Fruit fly (Drosophila melanogaster): ENCODE data around the gene Flad2.

The Flad2 gene

dm6 chr2L:13368940-13369339 lies 43.4 kb upstream of the Flad2 start, which contains the start of gene CG31855 (continued):
- TF ChIP-seq Asciz (GFP tag; optimal IDR thresholded peaks at IDR 0.05), result peak; percentile 71
- TF ChIP-seq CG11247 (GFP tag; IDR thresholded peaks at IDR 0.05), result peak; percentile 85
- no peak for TF ChIP-seq hkb (optimal IDR thresholded peaks at IDR 0.05)
- TF ChIP-seq hkb (GFP tag; IDR thresholded peaks at IDR 0.05), result peak; percentile 79
- TF ChIP-seq nerfin-1 (tag; optimal IDR thresholded peaks at IDR 0.05), result peak; percentile 63
- peak; percentile 70 for TF ChIP-seq CG11695 (GFP tag; IDR thresholded peaks at IDR 0.05)
- peak; percentile 86 for TF ChIP-seq CG4424 (GFP tag; optimal IDR thresholded peaks at IDR 0.05)
- TF ChIP-seq Max (GFP tag; optimal IDR thresholded peaks at IDR 0.05), result peak; percentile 81
- TF ChIP-seq pb (GFP tag; optimal IDR thresholded peaks at IDR 0.05), result no peak
- peak; percentile 63 for TF ChIP-seq CG6689 (GFP tag; IDR thresholded peaks at IDR 0.05)
- peak; percentile 22 for TF ChIP-seq wek (GFP tag; optimal IDR thresholded peaks at IDR 0.05)
- TF ChIP-seq CG11085 (GFP tag; IDR thresholded peaks at IDR 0.05), result peak; percentile 82
- peak; percentile 65; the same call in 1 of the 3 replicates for TF ChIP-seq CG11093 (GFP tag; IDR thresholded peaks at IDR 0.05)
- peak; percentile 80 for TF ChIP-seq Hsf (GFP tag; optimal IDR thresholded peaks at IDR 0.05)
- TF ChIP-seq sima (GFP tag; optimal IDR thresholded peaks at IDR 0.05), result no peak
- TF ChIP-seq CG8089 (GFP tag; optimal IDR thresholded peaks at IDR 0.05), result peak; percentile 43
- TF ChIP-seq gfzf (GFP tag; optimal IDR thresholded peaks at IDR 0.05), result peak; percentile 22
- TF ChIP-seq ems (GFP tag; optimal IDR thresholded peaks at IDR 0.05), result peak; percentile 86
- TF ChIP-seq slbo (GFP tag; IDR thresholded peaks at IDR 0.05), result peak; percentile 95
- peak; percentile 73 for TF ChIP-seq CG5953 (GFP tag; IDR thresholded peaks at IDR 0.05)
- TF ChIP-seq CG14710 (tag; optimal IDR thresholded peaks at IDR 0.05), result peak; percentile 71
- TF ChIP-seq CG30020 (tag; optimal IDR thresholded peaks at IDR 0.05), result peak; percentile 44
- peak; percentile 81 for TF ChIP-seq kay (GFP tag; optimal IDR thresholded peaks at IDR 0.05)
- peak; percentile 71 for TF ChIP-seq dmrt11E (tag; optimal IDR thresholded peaks at IDR 0.05)
- TF ChIP-seq Dip3 (GFP tag; optimal IDR thresholded peaks at IDR 0.05), result peak; percentile 51
- TF ChIP-seq CG8359 (GFP tag; optimal IDR thresholded peaks at IDR 0.05; ENCODE audit: borderline replicate concordance), result no peak
- TF ChIP-seq crp (GFP tag; optimal IDR thresholded peaks at IDR 0.05), result peak in 1 of 2 experiments; percentile 42
- TF ChIP-seq Vsx1 (GFP tag; optimal IDR thresholded peaks at IDR 0.05), result peak; percentile 36
- peak; percentile 76 for TF ChIP-seq stc (GFP tag; IDR thresholded peaks at IDR 0.05)
- peak; percentile 83 for TF ChIP-seq chm (GFP tag; IDR thresholded peaks at IDR 0.05)
- TF ChIP-seq pros (GFP tag; optimal IDR thresholded peaks at IDR 0.05), result no peak
- TF ChIP-seq hth (optimal IDR thresholded peaks at IDR 0.05), result no peak
- peak; percentile 75 for TF ChIP-seq MESR4 (GFP tag; optimal IDR thresholded peaks at IDR 0.05)
- TF ChIP-seq CG4707 (GFP tag; optimal IDR thresholded peaks at IDR 0.05), result peak; percentile 91
- peak; percentile 19; the same call in 1 of the 3 replicates for TF ChIP-seq B-H1 (GFP tag; IDR thresholded peaks at IDR 0.05)
- TF ChIP-seq Dbx (GFP tag; IDR thresholded peaks at IDR 0.05), result peak; percentile 90
- no peak for TF ChIP-seq mld (GFP tag; IDR thresholded peaks at IDR 0.05; ENCODE audit: partially characterized antibody)
- TF ChIP-seq ewg (GFP tag; optimal IDR thresholded peaks at IDR 0.05), result peak; percentile 68
- TF ChIP-seq NC2β (GFP tag; optimal IDR thresholded peaks at IDR 0.05), result peak; percentile 73
- peak; percentile 13 for TF ChIP-seq CG17186 (GFP tag; optimal IDR thresholded peaks at IDR 0.05)
- peak; percentile 78 for TF ChIP-seq CG18619 (GFP tag; optimal IDR thresholded peaks at IDR 0.05)
- peak; percentile 90 for TF ChIP-seq CG4617 (GFP tag; optimal IDR thresholded peaks at IDR 0.05; ENCODE audit: borderline replicate concordance)
- peak; percentile 62 for TF ChIP-seq jumu (GFP tag; optimal IDR thresholded peaks at IDR 0.05)
- TF ChIP-seq hb (GFP tag; IDR thresholded peaks at IDR 0.05; ENCODE audit: partially characterized antibody), result no peak
- TF ChIP-seq CG10274 (GFP tag; optimal IDR thresholded peaks at IDR 0.05), result no peak
- peak in 1 of 3 experiments; percentile 58 for TF ChIP-seq lola (GFP tag; optimal IDR thresholded peaks at IDR 0.05)
- peak; percentile 17 for TF ChIP-seq da (GFP tag; optimal IDR thresholded peaks at IDR 0.05)
- TF ChIP-seq dmrt99B (tag; optimal IDR thresholded peaks at IDR 0.05), result peak; percentile 76
- TF ChIP-seq eyg (GFP tag; optimal IDR thresholded peaks at IDR 0.05), result peak; percentile 41
- TF ChIP-seq CG3281 (GFP tag; optimal IDR thresholded peaks at IDR 0.05), result peak; percentile 84
- TF ChIP-seq CG6654 (GFP tag; optimal IDR thresholded peaks at IDR 0.05), result no peak

Measured in whole organism, embryonic.